Fruit fly (Drosophila melanogaster): Measurements from ENCODE around the gene wat.

Gene wat

dm6 chr3R:29062717-29063206 is 42.6 kb upstream of the wat start, which contains the start of the genes Cul5 and Bicra (continued):
- TF ChIP-seq tx (GFP tag; optimal IDR thresholded peaks at IDR 0.05) = no peak
- TF ChIP-seq CG7963 (GFP tag; IDR thresholded peaks at IDR 0.05; ENCODE audit: partially characterized antibody) = peak; percentile 92
- TF ChIP-seq CG4328 (GFP tag; optimal IDR thresholded peaks at IDR 0.05) = no peak
- no peak for TF ChIP-seq CG8089 (GFP tag; optimal IDR thresholded peaks at IDR 0.05)
- TF ChIP-seq amos (GFP tag; IDR thresholded peaks at IDR 0.05; ENCODE audit: partially characterized antibody) = peak; percentile 95
- TF ChIP-seq Hmr (GFP tag; optimal IDR thresholded peaks at IDR 0.05) = no peak
- TF ChIP-seq gro (GFP tag; optimal IDR thresholded peaks at IDR 0.05) = peak; percentile 76
- peak; percentile 48 for TF ChIP-seq CG12659 (GFP tag; optimal IDR thresholded peaks at IDR 0.05)
- peak; percentile 93 for TF ChIP-seq Opbp (GFP tag; IDR thresholded peaks at IDR 0.05; ENCODE audit: partially characterized antibody)
- no peak for TF ChIP-seq bab2 (GFP tag; optimal IDR thresholded peaks at IDR 0.05)
- TF ChIP-seq chif (GFP tag; optimal IDR thresholded peaks at IDR 0.05) = no peak
- peak; percentile 26 for TF ChIP-seq Myb (GFP tag; optimal IDR thresholded peaks at IDR 0.05)
- peak; percentile 92 for TF ChIP-seq CG6791 (GFP tag; IDR thresholded peaks at IDR 0.05; ENCODE audit: partially characterized antibody)
- TF ChIP-seq Bdp1 (GFP tag; optimal IDR thresholded peaks at IDR 0.05) = no peak
- peak; percentile 95 for TF ChIP-seq nerfin-2 (GFP tag; IDR thresholded peaks at IDR 0.05; ENCODE audit: partially characterized antibody)
- TF ChIP-seq CG17328 (GFP tag; IDR thresholded peaks at IDR 0.05) = no peak
- no peak for TF ChIP-seq ken (GFP tag; IDR thresholded peaks at IDR 0.05)
- TF ChIP-seq Side (GFP tag; optimal IDR thresholded peaks at IDR 0.05) = no peak
- no peak for TF ChIP-seq CG8281 (tag; optimal IDR thresholded peaks at IDR 0.05)
- peak; percentile 41 for TF ChIP-seq CG17912 (GFP tag; optimal IDR thresholded peaks at IDR 0.05)
- TF ChIP-seq CG3281 (GFP tag; optimal IDR thresholded peaks at IDR 0.05) = no peak
- no peak for TF ChIP-seq CG17186 (GFP tag; optimal IDR thresholded peaks at IDR 0.05)
- TF ChIP-seq gsb-n (tag; optimal IDR thresholded peaks at IDR 0.05) = no peak
- TF ChIP-seq CG2129 (GFP tag; IDR thresholded peaks at IDR 0.05; ENCODE audit: partially characterized antibody) = peak; percentile 63
- TF ChIP-seq CG33213 (GFP tag; optimal IDR thresholded peaks at IDR 0.05) = peak; percentile 9
- TF ChIP-seq pnt (GFP tag; optimal IDR thresholded peaks at IDR 0.05) = no peak
- TF ChIP-seq lbe (GFP tag; optimal IDR thresholded peaks at IDR 0.05) = peak; percentile 54
- TF ChIP-seq E2f2 (GFP tag; IDR thresholded peaks at IDR 0.05) = 0 out of 2 replicates have a peak, but pooled peaks have one; percentile 57
- no peak for TF ChIP-seq klu (GFP tag; IDR thresholded peaks at IDR 0.05)
- TF ChIP-seq CG6272 (GFP tag; IDR thresholded peaks at IDR 0.05) = peak; percentile 11; the same call in 1 of the 2 replicates
- TF ChIP-seq mld (GFP tag; IDR thresholded peaks at IDR 0.05; ENCODE audit: partially characterized antibody) = peak; percentile 88; the same call in 2 of the 3 replicates
- TF ChIP-seq CG7357 (GFP tag; IDR thresholded peaks at IDR 0.05) = no peak
- TF ChIP-seq CG17612 (GFP tag; IDR thresholded peaks at IDR 0.05) = no peak
- TF ChIP-seq Fer2 (tag; optimal IDR thresholded peaks at IDR 0.05) = no peak
- no peak for TF ChIP-seq CG4282 (GFP tag; optimal IDR thresholded peaks at IDR 0.05)
- TF ChIP-seq dmrt11E (tag; optimal IDR thresholded peaks at IDR 0.05) = no peak
- no peak for TF ChIP-seq chn (GFP tag; optimal IDR thresholded peaks at IDR 0.05)
- TF ChIP-seq mam (GFP tag; optimal IDR thresholded peaks at IDR 0.05) = no peak
- peak; percentile 3 for TF ChIP-seq Antp (GFP tag; optimal IDR thresholded peaks at IDR 0.05)
- TF ChIP-seq YL-1 (GFP tag; optimal IDR thresholded peaks at IDR 0.05) = peak; percentile 91
- no peak for TF ChIP-seq CG10321 (GFP tag; IDR thresholded peaks at IDR 0.05)
- TF ChIP-seq corto (GFP tag; optimal IDR thresholded peaks at IDR 0.05) = peak; percentile 67
- TF ChIP-seq CG18011 (GFP tag; optimal IDR thresholded peaks at IDR 0.05) = no peak
- peak; percentile 7 for TF ChIP-seq trem (tag; optimal IDR thresholded peaks at IDR 0.05)
- TF ChIP-seq inv (GFP tag; IDR thresholded peaks at IDR 0.05; ENCODE audit: partially characterized antibody) = peak; percentile 86; the same call in 1 of the 2 replicates
- no peak for TF ChIP-seq fd96Cb (tag; optimal IDR thresholded peaks at IDR 0.05)
- TF ChIP-seq fru (optimal IDR thresholded peaks at IDR 0.05) = no peak
- TF ChIP-seq knrl (GFP tag; IDR thresholded peaks at IDR 0.05; ENCODE audit: partially characterized antibody) = peak; percentile 84; the same call in 2 of the 3 replicates
- TF ChIP-seq cato (GFP tag; optimal IDR thresholded peaks at IDR 0.05; ENCODE audit: borderline replicate concordance) = no peak
- TF ChIP-seq Hmx (GFP tag; optimal IDR thresholded peaks at IDR 0.05) = no peak

Data from whole organism, embryonic.